Fruit fly (Drosophila melanogaster) whole organism, embryonic: ENCODE measurements around the gene HIP-R.
A peak's percentile ranks its signal among the peaks of the same experiment; 100 is the strongest.

Source experiments
- Antp ChIP-seq: fragments of 200-800 bp; sonication (Bioruptor generic); optimal IDR thresholded peaks from 3 replicates; lab custom pipeline; 2016; ENCODE audit warnings: missing biosample characterization, missing genetic modification characterization
- Atf3 ChIP-seq: fragments of 200-800 bp; sonication (Bioruptor generic); optimal IDR thresholded peaks from 3 replicates; lab custom pipeline; 2016; ENCODE audit warnings: missing biosample characterization, missing genetic modification characterization
- Atf6 ChIP-seq: fragments of 200-800 bp; sonication (Bioruptor generic); IDR thresholded peaks from 2 replicates; pipeline ENCODE4 v1.3.6; 2022; ENCODE audit warnings: missing biosample characterization, missing genetic modification characterization
- B-H2 ChIP-seq: fragments of 200-800 bp; sonication (Bioruptor generic); optimal IDR thresholded peaks from 2 replicates; lab custom pipeline; 2018; ENCODE audit warnings: missing biosample characterization, mild to moderate bottlenecking, missing genetic modification characterization
- CG12071 ChIP-seq: fragments of 200-800 bp; sonication (Bioruptor generic); optimal IDR thresholded peaks from 3 replicates; lab custom pipeline; 2018; ENCODE audit warnings: missing biosample characterization, mild to moderate bottlenecking, missing genetic modification characterization
- CG12299 ChIP-seq: fragments of 200-800 bp; sonication (Bioruptor generic); optimal IDR thresholded peaks from 2 replicates; lab custom pipeline; 2018; ENCODE audit warnings: missing biosample characterization, mild to moderate bottlenecking, missing genetic modification characterization
- CG13287 ChIP-seq: fragments of 200-800 bp; sonication (Bioruptor generic); IDR thresholded peaks from 2 replicates; pipeline ENCODE4 v1.3.6; 2022; ENCODE audit warnings: missing biosample characterization, missing genetic modification characterization; ENCODE audit not compliant: partially characterized antibody
- CG13424 ChIP-seq: fragments of 200-800 bp; sonication (Bioruptor generic); optimal IDR thresholded peaks from 2 replicates; lab custom pipeline; 2019; ENCODE audit warnings: missing biosample characterization, mild to moderate bottlenecking, missing genetic modification characterization, moderate library complexity
- CG14710 ChIP-seq: fragments of 200-800 bp; sonication (Bioruptor generic); optimal IDR thresholded peaks from 3 replicates; lab custom pipeline; 2019; ENCODE audit warnings: missing biosample characterization, mild to moderate bottlenecking, missing genetic modification characterization, moderate library complexity
- CG16863 ChIP-seq: fragments of 200-800 bp; sonication (Bioruptor generic); optimal IDR thresholded peaks from 3 replicates; lab custom pipeline; 2016; ENCODE audit warnings: missing biosample characterization, missing genetic modification characterization
- CG17802 ChIP-seq: fragments of 200-800 bp; sonication (Bioruptor generic); optimal IDR thresholded peaks from 2 replicates; lab custom pipeline; 2018; ENCODE audit warnings: missing biosample characterization, mild to moderate bottlenecking, missing genetic modification characterization, moderate library complexity
- CG18011 ChIP-seq: fragments of 200-800 bp; sonication (Bioruptor generic); optimal IDR thresholded peaks from 2 replicates; lab custom pipeline; 2017; ENCODE audit warnings: missing biosample characterization, missing genetic modification characterization, mild to moderate bottlenecking, moderate library complexity, missing genotype
- CG18476 ChIP-seq: fragments of 200-800 bp; sonication (Bioruptor generic); optimal IDR thresholded peaks from 2 replicates; lab custom pipeline; 2016; ENCODE audit warnings: missing biosample characterization, mild to moderate bottlenecking, missing genetic modification characterization
- CG2120 ChIP-seq: fragments of 200-800 bp; sonication (Bioruptor generic); optimal IDR thresholded peaks from 3 replicates; lab custom pipeline; 2016; ENCODE audit warnings: missing biosample characterization, missing genetic modification characterization
- CG2875 ChIP-seq: fragments of 200-800 bp; sonication (Bioruptor generic); optimal IDR thresholded peaks from 2 replicates; lab custom pipeline; 2017; ENCODE audit warnings: missing biosample characterization, mild to moderate bottlenecking, missing genetic modification characterization, missing genetic modification reagents
- CG31388 ChIP-seq: fragments of 200-800 bp; sonication (Bioruptor generic); optimal IDR thresholded peaks from 2 replicates; lab custom pipeline; 2016; ENCODE audit warnings: missing biosample characterization, missing genetic modification characterization
- CG32532 ChIP-seq: fragments of 200-800 bp; sonication (Bioruptor generic); IDR thresholded peaks from 2 replicates; pipeline ENCODE4 v1.3.6; 2022; ENCODE audit warnings: missing biosample characterization, missing genetic modification characterization
- CG43689 ChIP-seq: fragments of 200-800 bp; sonication (Bioruptor generic); IDR thresholded peaks from 2 replicates; pipeline ENCODE4 v1.3.6; 2022; ENCODE audit warnings: missing biosample characterization, missing genetic modification characterization
- CG6175 ChIP-seq: fragments of 200-800 bp; sonication (Bioruptor generic); IDR thresholded peaks from 3 replicates; pipeline ENCODE4 v1.3.6; 2022; ENCODE audit warnings: missing biosample characterization, missing genetic modification characterization
- CG8478 ChIP-seq: fragments of >200 bp; optimal IDR thresholded peaks from 2 replicates; lab custom pipeline; 2018
- CG9609 ChIP-seq: fragments of 200-800 bp; sonication (Bioruptor generic); optimal IDR thresholded peaks from 3 replicates; lab custom pipeline; 2016; ENCODE audit warnings: missing biosample characterization, missing genetic modification characterization
- D ChIP-seq, 2 experiments: fragments of 200-800 bp in 1 of 2; fragments of >200 bp in 1 of 2; sonication (Bioruptor generic) in 1 of 2; optimal IDR thresholded peaks; 2 replicates in 1 of 2; 3 replicates in 1 of 2; lab custom pipeline; 2017; ENCODE audit warnings: mild to moderate bottlenecking in 1 of 2, missing biosample characterization in 1 of 2, missing genetic modification characterization in 1 of 2, missing genetic modification reagents in 1 of 2
- Dek ChIP-seq: fragments of 200-800 bp; sonication (Bioruptor generic); optimal IDR thresholded peaks from 3 replicates; lab custom pipeline; 2019; ENCODE audit warnings: missing biosample characterization, mild to moderate bottlenecking, missing genetic modification characterization, moderate library complexity
- Doc2 ChIP-seq: fragments of 200-800 bp; sonication (Bioruptor generic); IDR thresholded peaks from 2 replicates; pipeline ENCODE4 v1.3.6; 2022; ENCODE audit warnings: missing biosample characterization, missing genetic modification characterization
- Dref ChIP-seq: fragments of 200-800 bp; sonication (Bioruptor generic); IDR thresholded peaks from 2 replicates; pipeline ENCODE4 v1.3.6; 2022; ENCODE audit warnings: missing biosample characterization, missing genetic modification characterization
- Elba2 ChIP-seq: fragments of 200-800 bp; sonication (Bioruptor generic); optimal IDR thresholded peaks from 3 replicates; lab custom pipeline; 2016; ENCODE audit warnings: missing biosample characterization, missing genetic modification characterization
- Ets65A ChIP-seq: fragments of 200-800 bp; sonication (Bioruptor generic); peaks from one replicate; lab custom pipeline; 2016; ENCODE audit warnings: missing biosample characterization, missing genetic modification characterization
- Fer3 ChIP-seq: fragments of 200-800 bp; sonication (Bioruptor generic); optimal IDR thresholded peaks from 2 replicates; lab custom pipeline; 2018; ENCODE audit warnings: missing biosample characterization, mild to moderate bottlenecking, missing genetic modification characterization, moderate library complexity
- Hr3 ChIP-seq: fragments of 200-800 bp; sonication (Bioruptor generic); optimal IDR thresholded peaks from 3 replicates; lab custom pipeline; 2016; ENCODE audit warnings: missing biosample characterization, missing genetic modification characterization
- Lpt ChIP-seq: fragments of >200 bp; optimal IDR thresholded peaks from 2 replicates; lab custom pipeline; 2018; ENCODE audit warnings: missing biosample characterization, missing genetic modification characterization
- MESR4 ChIP-seq: fragments of 200-800 bp; sonication (Bioruptor generic); optimal IDR thresholded peaks from 2 replicates; lab custom pipeline; 2018; ENCODE audit warnings: missing biosample characterization, mild to moderate bottlenecking, missing genetic modification characterization, moderate library complexity
- ab ChIP-seq: fragments of 200-800 bp; sonication (Bioruptor generic); optimal IDR thresholded peaks from 2 replicates; lab custom pipeline; 2016; ENCODE audit warnings: missing biosample characterization, missing genetic modification characterization
- aop ChIP-seq: fragments of 200-800 bp; sonication (Bioruptor generic); IDR thresholded peaks from 2 replicates; pipeline ENCODE4 v1.3.6; 2022; ENCODE audit warnings: missing biosample characterization, missing genetic modification characterization
- btn ChIP-seq: fragments of 200-800 bp; sonication (Bioruptor generic); optimal IDR thresholded peaks from 2 replicates; lab custom pipeline; 2016; ENCODE audit warnings: missing biosample characterization, missing genetic modification characterization
- chinmo ChIP-seq: fragments of 200-800 bp; sonication (Bioruptor generic); IDR thresholded peaks from 4 replicates; pipeline ENCODE4 v1.3.6; 2022; ENCODE audit warnings: missing biosample characterization, missing genetic modification characterization; ENCODE audit not compliant: partially characterized antibody
- danr ChIP-seq: fragments of 200-800 bp; sonication (Bioruptor generic); IDR thresholded peaks from 2 replicates; pipeline ENCODE4 v1.3.6; 2022; ENCODE audit warnings: missing biosample characterization, missing genetic modification characterization
- gcm2 ChIP-seq: fragments of 200-800 bp; sonication (Bioruptor generic); optimal IDR thresholded peaks from 2 replicates; lab custom pipeline; 2016; ENCODE audit warnings: missing biosample characterization, missing genetic modification characterization
- gsb-n ChIP-seq: fragments of 200-800 bp; sonication (Bioruptor generic); optimal IDR thresholded peaks from 3 replicates; lab custom pipeline; 2018; ENCODE audit warnings: missing biosample characterization, mild to moderate bottlenecking, missing genetic modification characterization
- ken ChIP-seq: fragments of 200-800 bp; sonication (Bioruptor generic); IDR thresholded peaks from 3 replicates; pipeline ENCODE4 v1.3.6; 2022; ENCODE audit warnings: missing biosample characterization, missing genetic modification characterization
- nerfin-1 ChIP-seq: fragments of 200-800 bp; sonication (Bioruptor generic); optimal IDR thresholded peaks from 3 replicates; lab custom pipeline; 2019; ENCODE audit warnings: missing biosample characterization, mild to moderate bottlenecking, missing genetic modification characterization, moderate library complexity
- onecut ChIP-seq: fragments of 200-800 bp; sonication (Bioruptor generic); IDR thresholded peaks from 2 replicates; pipeline ENCODE4 v1.3.6; 2022; ENCODE audit warnings: missing biosample characterization, missing genetic modification characterization
- pnt ChIP-seq: fragments of 200-800 bp; sonication (Bioruptor generic); optimal IDR thresholded peaks from 3 replicates; lab custom pipeline; 2016; ENCODE audit warnings: missing biosample characterization, missing genetic modification characterization
- pros ChIP-seq: fragments of 200-800 bp; sonication (Bioruptor generic); optimal IDR thresholded peaks from 3 replicates; lab custom pipeline; 2019; ENCODE audit warnings: missing biosample characterization, mild to moderate bottlenecking, missing genetic modification characterization, moderate library complexity
- pum ChIP-seq: fragments of 200-800 bp; sonication (Bioruptor generic); optimal IDR thresholded peaks from 2 replicates; lab custom pipeline; 2016; ENCODE audit warnings: missing biosample characterization, missing genetic modification characterization
- pzg ChIP-seq: fragments of 200-800 bp; sonication (Bioruptor generic); optimal IDR thresholded peaks from 3 replicates; lab custom pipeline; 2018; ENCODE audit warnings: missing biosample characterization, mild to moderate bottlenecking, missing genetic modification characterization, moderate library complexity
- sc ChIP-seq, 3 experiments: fragments of >200 bp in 2 of 3; fragments of 200-800 bp in 1 of 3; sonication (Bioruptor generic) in 1 of 3; optimal IDR thresholded peaks; 2 replicates in 2 of 3; 3 replicates in 1 of 3; lab custom pipeline; 2017; ENCODE audit warnings: mild to moderate bottlenecking in 1 of 3, missing biosample characterization in 1 of 3, missing genetic modification characterization in 1 of 3, missing genetic modification reagents in 1 of 3
- sens ChIP-seq: fragments of 200-800 bp; sonication (Bioruptor generic); peaks from one replicate; lab custom pipeline; 2016; ENCODE audit warnings: missing biosample characterization, missing genetic modification characterization
- seq ChIP-seq: fragments of 200-800 bp; sonication (Bioruptor generic); IDR thresholded peaks from 2 replicates; pipeline ENCODE4 v1.3.6; 2022; ENCODE audit warnings: missing biosample characterization, missing genetic modification characterization
- tup ChIP-seq: fragments of 200-800 bp; sonication (Bioruptor generic); optimal IDR thresholded peaks from 2 replicates; lab custom pipeline; 2016; ENCODE audit warnings: missing biosample characterization, mild to moderate bottlenecking, missing genetic modification characterization, moderate library complexity
- vnd ChIP-seq: fragments of 200-800 bp; sonication (Bioruptor generic); IDR thresholded peaks from 3 replicates; pipeline ENCODE4 v1.3.6; 2022; ENCODE audit warnings: missing biosample characterization, missing genetic modification characterization; ENCODE audit not compliant: partially characterized antibody
- vvl ChIP-seq: fragments of 200-800 bp; sonication (Bioruptor generic); IDR thresholded peaks from 2 replicates; pipeline ENCODE4 v1.3.6; 2022; ENCODE audit warnings: missing biosample characterization, missing genetic modification characterization

HIP-R gene

DNA sequence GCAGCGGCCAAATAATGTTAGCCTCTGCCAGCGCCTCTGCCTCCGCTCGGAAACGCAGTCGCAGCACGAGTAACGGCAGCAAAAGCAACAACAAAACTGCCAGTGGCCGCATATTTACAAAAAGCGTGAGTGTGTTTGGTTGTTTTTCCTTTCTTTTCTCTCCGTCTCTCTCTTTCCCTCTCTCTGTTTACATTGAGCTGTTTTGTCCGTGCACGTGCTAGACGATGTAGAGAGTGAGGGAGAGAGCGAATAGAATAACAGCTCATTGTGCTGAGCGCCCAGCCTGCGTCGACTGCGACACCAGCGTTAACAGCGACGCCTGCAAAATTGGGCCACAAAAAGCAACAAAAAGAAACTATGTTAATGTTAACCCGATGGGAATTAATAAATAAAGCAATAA is 12.5 kb upstream of the HIP-R start (continued):
- peak; percentile 3 for TF ChIP-seq CG2120 (GFP tag; lab: Kevin White, UChicago)
- no peak for TF ChIP-seq Dref (GFP tag; lab: Robert Waterston, UW)
- TF ChIP-seq CG8478: no peak
- no peak for TF ChIP-seq danr (GFP tag; lab: Robert Waterston, UW)
- TF ChIP-seq Lpt (GFP tag; lab: Kevin White, UChicago): no peak
- TF ChIP-seq gcm2 (GFP tag; lab: Kevin White, UChicago): peak; percentile 27
- TF ChIP-seq CG2875: peak; percentile 59
- TF ChIP-seq gsb-n: peak; percentile 33
- TF ChIP-seq CG9609: peak; percentile 37
- no peak for TF ChIP-seq CG18011
- TF ChIP-seq Ets65A (GFP tag; lab: Kevin White, UChicago): no peak
- TF ChIP-seq pum (GFP tag; lab: Kevin White, UChicago): no peak
- peak; percentile 71 for TF ChIP-seq nerfin-1 (tag; lab: Kevin White, UChicago)
- no peak for TF ChIP-seq Doc2 (GFP tag; lab: Robert Waterston, UW)
- peak; percentile 13 for TF ChIP-seq CG14710
- TF ChIP-seq CG43689 (GFP tag; lab: Robert Waterston, UW): no peak
- TF ChIP-seq chinmo (GFP tag; lab: Robert Waterston, UW): peak; percentile 98
- no peak for TF ChIP-seq Elba2 (GFP tag; lab: Kevin White, UChicago)
- peak; percentile 61; the same call in 1 of the 2 replicates for TF ChIP-seq Atf6 (GFP tag; lab: Robert Waterston, UW)
- peak; percentile 23 for TF ChIP-seq CG13424
- TF ChIP-seq CG16863 (GFP tag; lab: Kevin White, UChicago): peak; percentile 39
- no peak for TF ChIP-seq pnt (GFP tag; lab: Kevin White, UChicago)
- no peak for TF ChIP-seq MESR4
- TF ChIP-seq Fer3 (tag; lab: Kevin White, UChicago): peak; percentile 41
- peak; percentile 11 for TF ChIP-seq Hr3
- TF ChIP-seq CG12299: peak; percentile 50
- no peak for TF ChIP-seq ken (GFP tag; lab: Robert Waterston, UW)
- peak; percentile 90 for TF ChIP-seq sens (GFP tag; lab: Kevin White, UChicago)
- peak; percentile 83 for TF ChIP-seq CG12071
- TF ChIP-seq btn (GFP tag; lab: Kevin White, UChicago): no peak
- TF ChIP-seq CG17802: no peak
- TF ChIP-seq pzg (GFP tag; lab: Kevin White, UChicago): no peak
- TF ChIP-seq ab (GFP tag; lab: Kevin White, UChicago): no peak
- TF ChIP-seq onecut (GFP tag; lab: Robert Waterston, UW): peak; percentile 65
- peak; percentile 45 for TF ChIP-seq CG13287 (GFP tag; lab: Robert Waterston, UW)
- peak; percentile 44 for TF ChIP-seq CG32532
- no peak for TF ChIP-seq aop (GFP tag; lab: Robert Waterston, UW)
- TF ChIP-seq pros (GFP tag; lab: Kevin White, UChicago): peak; percentile 76
- TF ChIP-seq B-H2 (GFP tag; lab: Kevin White, UChicago): peak; percentile 67
- TF ChIP-seq D (optimal IDR thresholded peaks at IDR 0.05; lab: Kevin White, UChicago): no peak
- TF ChIP-seq D (GFP tag; optimal IDR thresholded peaks at IDR 0.05; lab: Kevin White, UChicago): peak; percentile 61
- no peak for TF ChIP-seq Atf3 (GFP tag; lab: Kevin White, UChicago)
- TF ChIP-seq seq: no peak
- no peak for TF ChIP-seq CG31388 (GFP tag; lab: Kevin White, UChicago)
- peak; percentile 83 for TF ChIP-seq vvl (GFP tag; lab: Robert Waterston, UW)
- no peak for TF ChIP-seq sc (optimal IDR thresholded peaks at IDR 0.05; lab: Kevin White, UChicago)
- peak; percentile 52 for TF ChIP-seq sc (GFP tag; optimal IDR thresholded peaks at IDR 0.05; lab: Kevin White, UChicago)
- TF ChIP-seq CG6175 (GFP tag; lab: Robert Waterston, UW): no peak
- TF ChIP-seq Antp: no peak
- no peak for TF ChIP-seq tup (GFP tag; lab: Kevin White, UChicago)
- no peak for TF ChIP-seq Dek (tag; lab: Kevin White, UChicago)
- TF ChIP-seq vnd (GFP tag; lab: Robert Waterston, UW): 0 out of 3 replicates have a peak, but pooled peaks have one; percentile 23
- TF ChIP-seq CG18476 (GFP tag; lab: Kevin White, UChicago): peak; percentile 18
